Worm (Caenorhabditis elegans) whole organism, L4 larva: ENCODE measurements around the gene F09B12.3.
A peak's percentile ranks its signal among the peaks of the same experiment; 100 is the strongest.

Experiments
- D1046.2 ChIP-seq: fragments of 200-800 bp; sonication (Bioruptor generic); IDR thresholded peaks from 2 replicates; pipeline ENCODE4 v1.3.6; 2022; ENCODE audit warnings: missing genetic modification characterization, missing compliant biosample characterization
- F37D6.2 ChIP-seq: sonication (generic microtip); optimal IDR thresholded peaks from 2 replicates; lab custom pipeline; 2016; ENCODE audit warnings: mild to moderate bottlenecking, missing genetic modification characterization, missing compliant biosample characterization
- Y75B8A.6 ChIP-seq: fragments of 200-800 bp; sonication (Bioruptor generic); IDR thresholded peaks from 2 replicates; pipeline ENCODE4 v1.3.6; 2022; ENCODE audit warnings: missing genetic modification reagents, missing genetic modification characterization, missing compliant biosample characterization
- ZK337.2 ChIP-seq: fragments of 200-800 bp; sonication (Bioruptor generic); IDR thresholded peaks from 2 replicates; pipeline ENCODE4 v1.3.6; 2022; ENCODE audit warnings: missing genetic modification reagents, missing genetic modification characterization, missing compliant biosample characterization
- ZK546.5 ChIP-seq, 2 experiments: sonication (generic microtip); optimal IDR thresholded peaks; 2 replicates each; lab custom pipeline; 2017; ENCODE audit warnings: missing biosample characterization in 2 of 2, missing genetic modification characterization in 2 of 2
- ama-1 ChIP-seq: fragments of 150-350 bp; optimal IDR thresholded peaks from 2 replicates; lab custom pipeline; 2014; ENCODE audit warnings: inconsistent platforms, mixed read lengths
- attf-4 ChIP-seq: sonication (generic microtip); optimal IDR thresholded peaks from 3 replicates; lab custom pipeline; 2017; ENCODE audit warnings: missing biosample characterization, missing genetic modification characterization
- ceh-20 ChIP-seq: fragments of 200-800 bp; sonication (Bioruptor generic); IDR thresholded peaks from 2 replicates; pipeline ENCODE4 v1.3.6; 2022; ENCODE audit warnings: missing genetic modification reagents, missing genetic modification characterization, missing compliant biosample characterization
- ceh-28 ChIP-seq: fragments of 150-350 bp; optimal IDR thresholded peaks from 2 replicates; lab custom pipeline; 2014; ENCODE audit warnings: missing biosample characterization, missing genetic modification reagents, missing genetic modification characterization
- ceh-44 ChIP-seq: fragments of 200-800 bp; sonication (Bioruptor generic); IDR thresholded peaks from 2 replicates; pipeline ENCODE4 v1.3.6; 2022; ENCODE audit warnings: missing genetic modification reagents, missing genetic modification characterization, missing compliant biosample characterization
- ceh-82 ChIP-seq: sonication (generic microtip); optimal IDR thresholded peaks from 2 replicates; lab custom pipeline; 2017; ENCODE audit warnings: missing biosample characterization, missing genetic modification characterization
- ces-1 ChIP-seq: fragments of 150-350 bp; sonication (generic microtip); optimal IDR thresholded peaks from 4 replicates; lab custom pipeline; 2014; ENCODE audit warnings: missing biosample characterization, missing genetic modification reagents, missing genetic modification characterization
- ctbp-1 ChIP-seq: fragments of 200-800 bp; sonication (Bioruptor generic); IDR thresholded peaks from 2 replicates; pipeline ENCODE4 v1.3.6; 2022; ENCODE audit warnings: missing genetic modification reagents, missing genetic modification characterization, missing compliant biosample characterization
- daf-16 ChIP-seq, 3 experiments: sonication (generic microtip); optimal IDR thresholded peaks; 2 replicates each; lab custom pipeline; 2016 to 2017; ENCODE audit warnings: missing genetic modification characterization in 3 of 3, missing genetic modification reagents in 3 of 3, mild to moderate bottlenecking in 2 of 3, missing compliant biosample characterization in 2 of 3, missing biosample characterization in 1 of 3, moderate library complexity in 1 of 3
- duxl-1 ChIP-seq: sonication (generic microtip); optimal IDR thresholded peaks from 2 replicates; lab custom pipeline; 2016; ENCODE audit warnings: mild to moderate bottlenecking, missing genetic modification characterization, moderate library complexity, missing compliant biosample characterization; ENCODE audit not compliant: poor library complexity
- dve-1 ChIP-seq: sonication (generic microtip); optimal IDR thresholded peaks from 2 replicates; lab custom pipeline; 2017; ENCODE audit warnings: antibody characterized with exemption, mild to moderate bottlenecking, missing genetic modification characterization, missing compliant biosample characterization; ENCODE audit not compliant: insufficient read depth
- egl-43 ChIP-seq: fragments of 200-800 bp; sonication (Bioruptor generic); IDR thresholded peaks from 2 replicates; pipeline ENCODE4 v1.3.6; 2022; ENCODE audit warnings: missing genetic modification reagents, missing genetic modification characterization, missing compliant biosample characterization
- fkh-10 ChIP-seq: fragments of 150-350 bp; optimal IDR thresholded peaks from 2 replicates; lab custom pipeline; 2014; ENCODE audit warnings: missing biosample characterization, missing genetic modification reagents, missing genetic modification characterization
- fos-1 ChIP-seq: fragments of 150-350 bp; optimal IDR thresholded peaks from 2 replicates; lab custom pipeline; 2014; ENCODE audit warnings: missing biosample characterization, missing genetic modification characterization
- gei-8 ChIP-seq: fragments of 200-800 bp; sonication (Bioruptor generic); optimal IDR thresholded peaks from 2 replicates; lab custom pipeline; 2018; ENCODE audit warnings: mild to moderate bottlenecking, missing genetic modification characterization, missing compliant biosample characterization
- hif-1 ChIP-seq, 2 experiments: sonication (generic microtip); optimal IDR thresholded peaks; 2 replicates each; lab custom pipeline; 2016 to 2017; ENCODE audit warnings: missing compliant biosample characterization in 2 of 2, missing genetic modification characterization in 2 of 2, missing genetic modification reagents in 2 of 2, missing genotype in 2 of 2, mild to moderate bottlenecking in 1 of 2
- hlh-11 ChIP-seq: fragments of 200-800 bp; sonication (Bioruptor generic); optimal IDR thresholded peaks from 2 replicates; lab custom pipeline; 2018; ENCODE audit warnings: mild to moderate bottlenecking, missing genetic modification characterization, missing compliant biosample characterization
- hlh-30 ChIP-seq: sonication (generic microtip); optimal IDR thresholded peaks from 2 replicates; lab custom pipeline; 2017; ENCODE audit warnings: antibody characterized with exemption, mild to moderate bottlenecking, missing genetic modification characterization, missing compliant biosample characterization; ENCODE audit not compliant: insufficient read depth
- hmg-1.1 ChIP-seq: fragments of 200-800 bp; sonication (Bioruptor generic); IDR thresholded peaks from 2 replicates; pipeline ENCODE4 v1.3.6; 2022; ENCODE audit warnings: missing genetic modification reagents, missing genetic modification characterization, missing compliant biosample characterization
- jun-1 ChIP-seq: fragments of 150-350 bp; optimal IDR thresholded peaks from 2 replicates; lab custom pipeline; 2014; ENCODE audit warnings: missing biosample characterization, missing genetic modification reagents, missing genetic modification characterization
- lin-29 ChIP-seq: fragments of 200-800 bp; sonication (Bioruptor generic); IDR thresholded peaks from 2 replicates; pipeline ENCODE4 v1.3.6; 2022; ENCODE audit warnings: missing genetic modification reagents, missing genetic modification characterization, missing compliant biosample characterization
- lin-38 ChIP-seq: fragments of 200-800 bp; sonication (Bioruptor generic); IDR thresholded peaks from 2 replicates; pipeline ENCODE4 v1.3.6; 2022; ENCODE audit warnings: missing genetic modification reagents, missing genetic modification characterization, missing compliant biosample characterization
- lin-39 ChIP-seq: fragments of 150-350 bp; optimal IDR thresholded peaks from 2 replicates; lab custom pipeline; 2014; ENCODE audit warnings: missing biosample characterization, missing genetic modification reagents, missing genetic modification characterization
- lsy-2 ChIP-seq, 2 experiments: fragments of 150-350 bp in 1 of 2; sonication (generic microtip) in 1 of 2; optimal IDR thresholded peaks; 2 replicates each; lab custom pipeline; 2014 to 2017; ENCODE audit warnings: missing biosample characterization in 2 of 2, missing genetic modification characterization in 2 of 2
- madf-5 ChIP-seq, 2 experiments: fragments of 200-800 bp; sonication (Bioruptor generic); IDR thresholded peaks; 2 replicates each; pipeline ENCODE4 v1.3.6; 2022; ENCODE audit warnings: missing compliant biosample characterization in 2 of 2, missing genetic modification characterization in 2 of 2
- mep-1 ChIP-seq: fragments of 150-350 bp; sonication (generic microtip); optimal IDR thresholded peaks from 3 replicates; lab custom pipeline; 2014; ENCODE audit warnings: missing biosample characterization, missing genetic modification characterization
- nhr-11 ChIP-seq: fragments of 150-350 bp; optimal IDR thresholded peaks from 2 replicates; lab custom pipeline; 2014; ENCODE audit warnings: missing biosample characterization, missing genetic modification characterization
- nhr-111 ChIP-seq: fragments of 200-800 bp; sonication (Bioruptor generic); optimal IDR thresholded peaks from 2 replicates; lab custom pipeline; 2018; ENCODE audit warnings: mild to moderate bottlenecking, missing genetic modification characterization, missing compliant biosample characterization
- nhr-25 ChIP-seq: sonication (generic microtip); optimal IDR thresholded peaks from 2 replicates; lab custom pipeline; 2017; ENCODE audit warnings: missing genetic modification characterization, mild to moderate bottlenecking, missing compliant biosample characterization, antibody characterized with exemption, moderate library complexity, borderline replicate concordance; ENCODE audit not compliant: insufficient read depth
- nhr-28 ChIP-seq: fragments of 150-350 bp; optimal IDR thresholded peaks from 2 replicates; lab custom pipeline; 2014; ENCODE audit warnings: missing biosample characterization, missing genetic modification characterization
- nhr-41 ChIP-seq: fragments of 200-800 bp; sonication (Bioruptor generic); IDR thresholded peaks from 2 replicates; pipeline ENCODE4 v1.3.6; 2022; ENCODE audit warnings: missing genetic modification reagents, missing genetic modification characterization, missing compliant biosample characterization
- nhr-48 ChIP-seq: sonication (generic microtip); optimal IDR thresholded peaks from 2 replicates; lab custom pipeline; 2016; ENCODE audit warnings: mild to moderate bottlenecking, missing genetic modification characterization, missing compliant biosample characterization
- nhr-76 ChIP-seq: fragments of 150-350 bp; optimal IDR thresholded peaks from 2 replicates; lab custom pipeline; 2014; ENCODE audit warnings: missing biosample characterization, missing genetic modification characterization
- nhr-77 ChIP-seq: fragments of 150-350 bp; optimal IDR thresholded peaks from 2 replicates; lab custom pipeline; 2014; ENCODE audit warnings: missing biosample characterization, missing genetic modification characterization
- php-3 ChIP-seq: fragments of 200-800 bp; sonication (Bioruptor generic); IDR thresholded peaks from 2 replicates; pipeline ENCODE4 v1.3.6; 2022; ENCODE audit warnings: missing genetic modification reagents, missing genetic modification characterization, missing compliant biosample characterization
- rbr-2 ChIP-seq: sonication (generic microtip); optimal IDR thresholded peaks from 2 replicates; lab custom pipeline; 2016; ENCODE audit warnings: missing genotype, missing genetic modification characterization, missing compliant biosample characterization
- saeg-2 ChIP-seq: fragments of 200-800 bp; sonication (Bioruptor generic); IDR thresholded peaks from 2 replicates; pipeline ENCODE4 v1.3.6; 2022; ENCODE audit warnings: missing genetic modification reagents, missing genetic modification characterization, missing compliant biosample characterization
- skn-1 ChIP-seq: fragments of 150-350 bp; optimal IDR thresholded peaks from 2 replicates; lab custom pipeline; 2014; ENCODE audit warnings: missing biosample characterization, missing genetic modification characterization
- snpc-1.2 ChIP-seq: fragments of 200-800 bp; sonication (Bioruptor generic); IDR thresholded peaks from 2 replicates; pipeline ENCODE4 v1.3.6; 2022; ENCODE audit warnings: missing genetic modification reagents, missing genetic modification characterization, missing compliant biosample characterization
- tag-97 ChIP-seq: fragments of 200-800 bp; sonication (Bioruptor generic); IDR thresholded peaks from 2 replicates; pipeline ENCODE4 v1.3.6; 2022; ENCODE audit warnings: missing genetic modification characterization, missing compliant biosample characterization
- unc-62 ChIP-seq, 3 experiments: fragments of 150-350 bp in 1 of 3; sonication (generic microtip); optimal IDR thresholded peaks in 2 of 3; peaks in 1 of 3; 1 replicate in 1 of 3; 2 replicates in 2 of 3; lab custom pipeline; 2014 to 2017; ENCODE audit warnings: missing biosample characterization in 3 of 3, missing genetic modification characterization in 3 of 3, missing genetic modification reagents in 3 of 3, missing genotype in 1 of 3
- zip-2 ChIP-seq: fragments of 150-350 bp; optimal IDR thresholded peaks from 2 replicates; lab custom pipeline; 2014; ENCODE audit warnings: missing biosample characterization, missing genetic modification characterization

F09B12.3 gene

DNA sequence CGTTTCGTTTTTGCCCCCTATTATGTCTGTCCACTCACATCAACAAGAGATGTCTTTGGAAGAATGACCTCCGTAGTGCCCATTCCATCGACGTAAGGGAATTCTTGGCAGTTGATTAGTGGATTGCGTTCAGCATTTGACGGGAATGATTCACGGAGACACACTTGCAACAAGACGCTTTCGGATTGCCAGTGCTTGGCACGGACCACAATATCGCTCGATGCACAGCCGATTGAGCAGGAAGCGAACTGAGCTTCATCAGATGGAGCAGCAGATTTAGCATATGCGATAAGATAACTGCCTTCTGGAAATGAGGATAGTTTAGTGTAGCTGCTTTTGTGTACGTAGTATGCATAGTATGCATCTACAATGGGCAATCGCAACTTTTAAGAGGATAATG lies 5.7 kb upstream of the F09B12.3 start:
- peak in 1 of 2 experiments; percentile 96 for TF ChIP-seq unc-62 (GFP tag; optimal IDR thresholded peaks at IDR 0.05 in 1 of 2; lab: Kevin White, UChicago)
- no peak for TF ChIP-seq unc-62 (tag; optimal IDR thresholded peaks at IDR 0.05; lab: Kevin White, UChicago)
- TF ChIP-seq fkh-10, result no peak
- TF ChIP-seq D1046.2 (GFP tag; lab: Robert Waterston, UW), result no peak
- no peak for TF ChIP-seq duxl-1 (tag; lab: Kevin White, UChicago)
- no peak for TF ChIP-seq lin-38 (GFP tag; lab: Robert Waterston, UW)
- TF ChIP-seq, all 104 proteins: peak for 1

DNA sequence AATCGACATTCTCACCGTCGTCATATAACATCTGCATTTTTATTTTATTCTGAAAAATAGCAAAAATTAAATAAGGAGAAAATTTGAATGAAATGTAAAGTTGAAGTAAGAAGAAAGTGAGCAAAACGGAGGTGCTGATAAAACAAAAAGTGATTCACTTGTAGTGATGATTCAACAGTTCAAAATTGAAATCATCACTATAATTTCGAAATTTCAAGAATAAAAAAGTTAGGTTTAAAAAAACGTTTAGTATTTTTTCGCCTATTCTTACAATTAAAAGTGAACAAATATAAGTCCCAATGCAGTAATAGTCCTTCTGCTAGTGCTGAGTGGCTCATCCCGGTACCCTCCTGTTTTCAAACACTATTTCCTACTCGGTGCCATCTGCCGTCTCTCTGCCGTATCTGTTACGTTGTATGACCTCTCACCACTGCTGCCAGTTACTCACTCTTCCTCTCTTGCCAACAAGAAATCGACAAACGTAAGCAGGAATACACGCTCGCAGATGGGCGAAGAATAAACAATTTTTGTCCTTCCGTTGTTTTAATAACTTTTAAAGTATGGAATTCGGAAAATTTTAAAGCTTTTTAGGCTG lies 2.7 kb upstream of the F09B12.3 start, which contains the start of gene dhhc-1:
Gene dhhc-1, minus strand, starts transcription at position 51 of the 595 bp plus-strand sequence.
- no peak for TF ChIP-seq tag-97 (GFP tag; lab: Robert Waterston, UW)
- no peak for TF ChIP-seq php-3 (GFP tag; lab: Robert Waterston, UW)
- TF ChIP-seq ama-1 (lab: Kevin White, UChicago), result no peak
- no peak for TF ChIP-seq ctbp-1 (GFP tag; lab: Robert Waterston, UW)
- no peak for TF ChIP-seq nhr-11 (tag; lab: Kevin White, UChicago)
- no peak for TF ChIP-seq nhr-48 (tag; lab: Kevin White, UChicago)
- TF ChIP-seq saeg-2 (GFP tag; lab: Robert Waterston, UW), result no peak
- no peak for TF ChIP-seq attf-4
- TF ChIP-seq egl-43 (GFP tag; lab: Robert Waterston, UW), result 0 out of 2 replicates have a peak, but pooled peaks have one; percentile 3
- TF ChIP-seq nhr-111 (GFP tag; lab: Kevin White, UChicago), result no peak
- peak; percentile 34 for TF ChIP-seq nhr-28
- peak in 1 of 2 experiments; percentile 16 for TF ChIP-seq daf-16 (GFP tag; optimal IDR thresholded peaks at IDR 0.05; lab: Kevin White, UChicago)
- TF ChIP-seq daf-16 (tag; optimal IDR thresholded peaks at IDR 0.05; lab: Kevin White, UChicago), result peak; percentile 31
- peak; percentile 33 for TF ChIP-seq hlh-30 (tag; lab: Kevin White, UChicago)
- peak in 1 of 2 experiments; percentile 23 for TF ChIP-seq lsy-2 (tag; optimal IDR thresholded peaks at IDR 0.05; lab: Kevin White, UChicago)
- peak; percentile 42 for TF ChIP-seq rbr-2
- TF ChIP-seq ceh-28, result no peak
- TF ChIP-seq snpc-1.2 (GFP tag; lab: Robert Waterston, UW), result no peak
- TF ChIP-seq ZK546.5 (tag; optimal IDR thresholded peaks at IDR 0.05; lab: Kevin White, UChicago), result no peak
- TF ChIP-seq nhr-77 (tag; lab: Kevin White, UChicago), result no peak
- no peak for TF ChIP-seq D1046.2 (GFP tag; lab: Robert Waterston, UW)
- TF ChIP-seq zip-2 (tag; lab: Kevin White, UChicago), result no peak
- no peak for TF ChIP-seq ceh-82 (tag; lab: Kevin White, UChicago)
- TF ChIP-seq gei-8 (GFP tag; lab: Kevin White, UChicago), result no peak
- no peak for TF ChIP-seq lin-39 (tag; lab: Kevin White, UChicago)
- TF ChIP-seq madf-5 (GFP tag; IDR thresholded peaks at IDR 0.05; lab: Robert Waterston, UW), result no peak
- no peak for TF ChIP-seq lin-29 (GFP tag; lab: Robert Waterston, UW)
- TF ChIP-seq nhr-76, result no peak
- TF ChIP-seq nhr-25, result no peak
- peak in 1 of 2 experiments; percentile 75 for TF ChIP-seq unc-62 (GFP tag; optimal IDR thresholded peaks at IDR 0.05 in 1 of 2; lab: Kevin White, UChicago)
- no peak for TF ChIP-seq unc-62 (tag; optimal IDR thresholded peaks at IDR 0.05; lab: Kevin White, UChicago)
- peak; percentile 74; the same call in 1 of the 2 replicates for TF ChIP-seq nhr-41 (GFP tag; lab: Robert Waterston, UW)
- TF ChIP-seq Y75B8A.6 (GFP tag; lab: Robert Waterston, UW), result no peak
- no peak for TF ChIP-seq skn-1 (tag; lab: Kevin White, UChicago)
- TF ChIP-seq hmg-1.1, result peak; percentile 80
- TF ChIP-seq mep-1 (tag; lab: Kevin White, UChicago), result peak; percentile 43
- no peak for TF ChIP-seq ces-1 (GFP tag; lab: Kevin White, UChicago)
- no peak for TF ChIP-seq fos-1 (tag; lab: Kevin White, UChicago)
- no peak for TF ChIP-seq F37D6.2 (tag; lab: Kevin White, UChicago)
- TF ChIP-seq ceh-44 (GFP tag; lab: Robert Waterston, UW), result no peak
- no peak for TF ChIP-seq jun-1 (tag; lab: Kevin White, UChicago)
- TF ChIP-seq hlh-11 (tag; lab: Kevin White, UChicago), result peak; percentile 52
- no peak for TF ChIP-seq hif-1 (tag; optimal IDR thresholded peaks at IDR 0.05; lab: Kevin White, UChicago)
- TF ChIP-seq dve-1 (tag; lab: Kevin White, UChicago), result no peak
- TF ChIP-seq ceh-20, result no peak
- no peak for TF ChIP-seq ZK337.2 (GFP tag; lab: Robert Waterston, UW)
